Fruit fly (Drosophila melanogaster) whole organism, embryonic: ENCODE results near the gene Irbp18.

ENCODE experiments used
- CG11504 ChIP-seq: fragments of 200-800 bp; sonication (Bioruptor generic); optimal IDR thresholded peaks from 3 replicates; lab custom pipeline; 2019; ENCODE audit warnings: missing biosample characterization, mild to moderate bottlenecking, missing genetic modification characterization, moderate library complexity
- CG11723 ChIP-seq: fragments of 200-800 bp; sonication (Bioruptor generic); optimal IDR thresholded peaks from 2 replicates; lab custom pipeline; 2017; ENCODE audit warnings: missing biosample characterization, mild to moderate bottlenecking, missing genetic modification characterization
- CG12659 ChIP-seq: fragments of 200-800 bp; sonication (Bioruptor generic); optimal IDR thresholded peaks from 3 replicates; lab custom pipeline; 2017; ENCODE audit warnings: mild to moderate bottlenecking, missing biosample characterization, missing genetic modification reagents, missing genetic modification characterization
- CG12769 ChIP-seq: fragments of 200-800 bp; sonication (Bioruptor generic); optimal IDR thresholded peaks from 2 replicates; lab custom pipeline; 2019; ENCODE audit warnings: missing biosample characterization, mild to moderate bottlenecking, missing genetic modification characterization, moderate library complexity
- CG14667 ChIP-seq: fragments of 200-800 bp; sonication (Bioruptor generic); IDR thresholded peaks from 2 replicates; pipeline ENCODE4 v1.3.6; 2022; ENCODE audit warnings: missing biosample characterization, missing genetic modification characterization
- CG15073 ChIP-seq: fragments of 200-800 bp; sonication (Bioruptor generic); optimal IDR thresholded peaks from 2 replicates; lab custom pipeline; 2016; ENCODE audit warnings: missing biosample characterization, missing genetic modification characterization
- CG1603 ChIP-seq: fragments of 200-800 bp; sonication (Bioruptor generic); optimal IDR thresholded peaks from 2 replicates; lab custom pipeline; 2019; ENCODE audit warnings: missing biosample characterization, mild to moderate bottlenecking, missing genetic modification characterization, moderate library complexity
- CG16815 ChIP-seq: fragments of 200-800 bp; sonication (Bioruptor generic); optimal IDR thresholded peaks from 3 replicates; lab custom pipeline; 2017; ENCODE audit warnings: missing biosample characterization, mild to moderate bottlenecking, missing genetic modification characterization
- CG17186 ChIP-seq: fragments of 200-800 bp; sonication (Bioruptor generic); optimal IDR thresholded peaks from 3 replicates; lab custom pipeline; 2017; ENCODE audit warnings: missing biosample characterization, missing genetic modification reagents, missing genetic modification characterization
- CG18011 ChIP-seq: fragments of 200-800 bp; sonication (Bioruptor generic); optimal IDR thresholded peaks from 2 replicates; lab custom pipeline; 2017; ENCODE audit warnings: missing biosample characterization, missing genetic modification characterization, mild to moderate bottlenecking, moderate library complexity, missing genotype
- CG18599 ChIP-seq: fragments of 200-800 bp; sonication (Bioruptor generic); optimal IDR thresholded peaks from 3 replicates; lab custom pipeline; 2017; ENCODE audit warnings: missing biosample characterization, missing genetic modification characterization, mild to moderate bottlenecking, moderate library complexity, missing genetic modification reagents
- CG2116 ChIP-seq: fragments of 200-800 bp; sonication (Bioruptor generic); optimal IDR thresholded peaks from 3 replicates; lab custom pipeline; 2018; ENCODE audit warnings: missing biosample characterization, mild to moderate bottlenecking, missing genetic modification characterization
- CG2120 ChIP-seq: fragments of 200-800 bp; sonication (Bioruptor generic); optimal IDR thresholded peaks from 3 replicates; lab custom pipeline; 2016; ENCODE audit warnings: missing biosample characterization, missing genetic modification characterization
- CG2875 ChIP-seq: fragments of 200-800 bp; sonication (Bioruptor generic); optimal IDR thresholded peaks from 2 replicates; lab custom pipeline; 2017; ENCODE audit warnings: missing biosample characterization, mild to moderate bottlenecking, missing genetic modification characterization, missing genetic modification reagents
- CG31441 ChIP-seq: fragments of 200-800 bp; sonication (Bioruptor generic); IDR thresholded peaks from 2 replicates; pipeline ENCODE4 v1.3.6; 2022; ENCODE audit warnings: missing biosample characterization, missing genetic modification characterization
- CG3407 ChIP-seq: fragments of 200-800 bp; sonication (Bioruptor generic); optimal IDR thresholded peaks from 2 replicates; lab custom pipeline; 2018; ENCODE audit warnings: missing biosample characterization, mild to moderate bottlenecking, missing genetic modification characterization
- CG4360 ChIP-seq: fragments of 200-800 bp; sonication (Bioruptor generic); IDR thresholded peaks from 2 replicates; pipeline ENCODE4 v1.3.6; 2022; ENCODE audit warnings: missing biosample characterization, missing genetic modification characterization
- CG4404 ChIP-seq: fragments of 200-800 bp; sonication (Bioruptor generic); IDR thresholded peaks from 2 replicates; pipeline ENCODE4 v1.3.6; 2022; ENCODE audit warnings: missing biosample characterization, missing genetic modification characterization
- CG5245 ChIP-seq: fragments of 200-800 bp; sonication (Bioruptor generic); optimal IDR thresholded peaks from 3 replicates; lab custom pipeline; 2016; ENCODE audit warnings: missing biosample characterization, missing genetic modification characterization
- CG6175 ChIP-seq: fragments of 200-800 bp; sonication (Bioruptor generic); IDR thresholded peaks from 3 replicates; pipeline ENCODE4 v1.3.6; 2022; ENCODE audit warnings: missing biosample characterization, missing genetic modification characterization
- CG7372 ChIP-seq: fragments of 200-800 bp; sonication (Bioruptor generic); IDR thresholded peaks from 2 replicates; pipeline ENCODE4 v1.3.6; 2022; ENCODE audit warnings: missing biosample characterization, missing genetic modification characterization
- CG8290 ChIP-seq, 3 experiments: fragments of 200-800 bp; sonication (Bioruptor generic); optimal IDR thresholded peaks; 2 replicates each; lab custom pipeline; 2016 to 2019; ENCODE audit warnings: missing biosample characterization in 3 of 3, missing genetic modification characterization in 3 of 3, mild to moderate bottlenecking in 2 of 3, moderate library complexity in 1 of 3
- CG8478 ChIP-seq: fragments of >200 bp; optimal IDR thresholded peaks from 2 replicates; lab custom pipeline; 2018
- CG8765 ChIP-seq: fragments of 200-800 bp; sonication (Bioruptor generic); IDR thresholded peaks from 2 replicates; pipeline ENCODE4 v1.3.6; 2022; ENCODE audit warnings: missing biosample characterization, missing genetic modification characterization
- CG8944 ChIP-seq: fragments of 200-800 bp; sonication (Bioruptor generic); optimal IDR thresholded peaks from 3 replicates; lab custom pipeline; 2016; ENCODE audit warnings: missing biosample characterization, missing genetic modification characterization
- Ets65A ChIP-seq: fragments of 200-800 bp; sonication (Bioruptor generic); peaks from one replicate; lab custom pipeline; 2016; ENCODE audit warnings: missing biosample characterization, missing genetic modification characterization
- HLHmδ ChIP-seq: fragments of 200-800 bp; sonication (Bioruptor generic); optimal IDR thresholded peaks from 2 replicates; lab custom pipeline; 2018; ENCODE audit warnings: missing biosample characterization, mild to moderate bottlenecking, missing genetic modification characterization, moderate library complexity
- HmgD ChIP-seq: fragments of 200-800 bp; sonication (Bioruptor generic); optimal IDR thresholded peaks from 3 replicates; lab custom pipeline; 2016; ENCODE audit warnings: missing biosample characterization, missing genetic modification characterization
- Hmr ChIP-seq: fragments of 200-800 bp; sonication (Bioruptor generic); optimal IDR thresholded peaks from 3 replicates; lab custom pipeline; 2017; ENCODE audit warnings: mild to moderate bottlenecking, missing biosample characterization, missing genetic modification reagents, missing genetic modification characterization
- Hr3 ChIP-seq: fragments of 200-800 bp; sonication (Bioruptor generic); optimal IDR thresholded peaks from 3 replicates; lab custom pipeline; 2016; ENCODE audit warnings: missing biosample characterization, missing genetic modification characterization
- Hsf ChIP-seq: fragments of 200-800 bp; sonication (Bioruptor generic); optimal IDR thresholded peaks from 3 replicates; lab custom pipeline; 2016; ENCODE audit warnings: missing biosample characterization, missing genetic modification characterization
- NC2β ChIP-seq: fragments of 200-800 bp; sonication (Bioruptor generic); optimal IDR thresholded peaks from 2 replicates; lab custom pipeline; 2016; ENCODE audit warnings: missing biosample characterization, missing genetic modification characterization
- PHDP ChIP-seq: fragments of 200-800 bp; sonication (Bioruptor generic); optimal IDR thresholded peaks from 3 replicates; lab custom pipeline; 2018; ENCODE audit warnings: missing biosample characterization, mild to moderate bottlenecking, missing genetic modification characterization, moderate library complexity
- ap ChIP-seq: fragments of 200-800 bp; sonication (Bioruptor generic); IDR thresholded peaks from 2 replicates; pipeline ENCODE4 v1.3.6; 2022; ENCODE audit warnings: missing biosample characterization, missing genetic modification characterization
- bsh ChIP-seq, 2 experiments: fragments of 200-800 bp; sonication (Bioruptor generic); optimal IDR thresholded peaks; 2 replicates each; lab custom pipeline; 2017 to 2018; ENCODE audit warnings: mild to moderate bottlenecking in 2 of 2, missing biosample characterization in 2 of 2, missing genetic modification characterization in 2 of 2, moderate library complexity in 1 of 2
- chn ChIP-seq: fragments of 200-800 bp; sonication (Bioruptor generic); optimal IDR thresholded peaks from 2 replicates; lab custom pipeline; 2016; ENCODE audit warnings: missing biosample characterization, missing genetic modification characterization
- croc ChIP-seq: fragments of 200-800 bp; sonication (Bioruptor generic); conservative IDR thresholded peaks from 3 replicates; pipeline ENCODE4 v1.3.6; 2022; ENCODE audit warnings: missing biosample characterization, missing genetic modification characterization
- da ChIP-seq: fragments of 200-800 bp; sonication (Bioruptor generic); optimal IDR thresholded peaks from 2 replicates; lab custom pipeline; 2016; ENCODE audit warnings: missing biosample characterization, missing genetic modification characterization
- gfzf ChIP-seq: fragments of 200-800 bp; sonication (Bioruptor generic); optimal IDR thresholded peaks from 2 replicates; lab custom pipeline; 2016; ENCODE audit warnings: missing biosample characterization, mild to moderate bottlenecking, missing genetic modification characterization, moderate library complexity
- grn ChIP-seq: fragments of 200-800 bp; sonication (Bioruptor generic); optimal IDR thresholded peaks from 3 replicates; lab custom pipeline; 2017; ENCODE audit warnings: missing biosample characterization, missing genetic modification characterization
- gro ChIP-seq: fragments of 200-800 bp; sonication (Bioruptor generic); optimal IDR thresholded peaks from 2 replicates; lab custom pipeline; 2016; ENCODE audit warnings: missing biosample characterization, missing genetic modification characterization
- kni ChIP-seq: fragments of 200-800 bp; sonication (Bioruptor generic); optimal IDR thresholded peaks from 3 replicates; lab custom pipeline; 2017; ENCODE audit warnings: mild to moderate bottlenecking, missing biosample characterization, missing genetic modification reagents, missing genetic modification characterization
- lilli ChIP-seq: fragments of 200-800 bp; sonication (Bioruptor generic); optimal IDR thresholded peaks from 3 replicates; lab custom pipeline; 2016; ENCODE audit warnings: missing biosample characterization, missing genetic modification characterization
- odd ChIP-seq: fragments of 200-800 bp; sonication (Bioruptor generic); optimal IDR thresholded peaks from 2 replicates; lab custom pipeline; 2017; ENCODE audit warnings: missing biosample characterization, mild to moderate bottlenecking, missing genetic modification characterization
- onecut ChIP-seq: fragments of 200-800 bp; sonication (Bioruptor generic); IDR thresholded peaks from 2 replicates; pipeline ENCODE4 v1.3.6; 2022; ENCODE audit warnings: missing biosample characterization, missing genetic modification characterization
- salm ChIP-seq: fragments of 200-800 bp; sonication (Bioruptor generic); optimal IDR thresholded peaks from 2 replicates; lab custom pipeline; 2018; ENCODE audit warnings: missing biosample characterization, mild to moderate bottlenecking, missing genetic modification characterization
- sens ChIP-seq: fragments of 200-800 bp; sonication (Bioruptor generic); peaks from one replicate; lab custom pipeline; 2016; ENCODE audit warnings: missing biosample characterization, missing genetic modification characterization
- vvl ChIP-seq: fragments of 200-800 bp; sonication (Bioruptor generic); IDR thresholded peaks from 2 replicates; pipeline ENCODE4 v1.3.6; 2022; ENCODE audit warnings: missing biosample characterization, missing genetic modification characterization
- zf30C ChIP-seq: fragments of 200-800 bp; sonication (Bioruptor generic); optimal IDR thresholded peaks from 3 replicates; lab custom pipeline; 2018; ENCODE audit warnings: missing biosample characterization, mild to moderate bottlenecking, missing genetic modification characterization

Irbp18 gene

DNA sequence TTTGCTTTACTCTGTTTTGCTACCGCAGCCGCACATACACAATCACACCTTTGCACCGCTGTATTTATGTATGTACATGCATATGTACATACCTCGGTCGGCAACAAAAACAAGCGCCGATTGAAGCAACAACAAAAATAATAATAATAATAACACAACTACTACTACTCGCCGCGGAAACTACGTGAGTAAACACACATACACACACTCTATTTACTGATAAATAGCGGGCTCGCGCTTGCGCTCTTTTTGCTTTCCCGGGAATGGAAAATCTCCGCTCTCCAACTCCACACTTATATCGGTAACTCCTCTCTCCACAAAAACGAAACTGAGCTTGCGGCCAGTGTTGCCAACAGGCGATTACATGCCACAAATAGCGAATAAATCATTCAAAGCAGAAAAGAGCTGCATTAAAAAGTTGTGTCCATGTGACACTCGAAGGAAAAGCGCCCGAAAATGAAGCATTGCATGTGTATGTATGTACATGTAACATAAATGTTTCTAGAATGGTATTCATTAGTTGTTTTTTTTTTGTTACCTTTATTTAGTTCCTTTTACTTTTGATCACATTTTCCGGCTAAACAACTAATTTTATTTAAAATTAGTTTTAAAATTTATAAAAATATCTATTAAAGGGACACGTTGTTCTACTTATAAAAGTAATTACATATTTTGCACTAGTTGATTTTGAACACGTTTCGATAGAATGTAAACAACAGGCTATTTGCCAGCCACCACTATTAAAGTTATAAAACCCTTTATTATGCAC lies 20.8 kb upstream of the Irbp18 start (continued):
- TF ChIP-seq salm (tag; lab: Kevin White, UChicago) (peak; percentile 37), kni (GFP tag; lab: Kevin White, UChicago) (peak; percentile 99), sens (peak; percentile 87), PHDP (tag; lab: Kevin White, UChicago) (peak; percentile 55), vvl (GFP tag; lab: Robert Waterston, UW) (peak; percentile 75; the same call in 1 of the 2 replicates), CG4360 (GFP tag; lab: Robert Waterston, UW) (peak; percentile 96), da (GFP tag; lab: Kevin White, UChicago) (peak; percentile 6), CG4404 (peak; percentile 25; the same call in 1 of the 2 replicates), CG18599 (GFP tag; lab: Kevin White, UChicago) (peak; percentile 91), CG12659 (peak; percentile 56), CG8944 (GFP tag; lab: Kevin White, UChicago) (peak; percentile 37), zf30C (peak; percentile 51), CG2875 (GFP tag; lab: Kevin White, UChicago) (peak; percentile 84), CG18011 (peak; percentile 23), CG16815 (peak; percentile 3), CG2120 (GFP tag; lab: Kevin White, UChicago) (peak; percentile 56), HLHmδ (GFP tag; lab: Kevin White, UChicago) (peak; percentile 81), CG12769 (tag; lab: Kevin White, UChicago) (peak; percentile 91), CG14667 (no peak), Hmr (GFP tag; lab: Kevin White, UChicago) (peak; percentile 89), CG2116 (peak; percentile 54), gro (peak; percentile 72), CG11504 (tag; lab: Kevin White, UChicago) (peak; percentile 30), Hsf (GFP tag; lab: Kevin White, UChicago) (peak; percentile 38), HmgD (GFP tag; lab: Kevin White, UChicago) (peak; percentile 35), CG7372 (no peak), CG6175 (peak; percentile 72; the same call in 1 of the 3 replicates), gfzf (no peak), lilli (GFP tag; lab: Kevin White, UChicago) (no peak), Hr3 (peak; percentile 19), CG8290 (GFP tag; optimal IDR thresholded peaks at IDR 0.05; lab: Kevin White, UChicago) (peak; percentile 43), CG8290 (tag; optimal IDR thresholded peaks at IDR 0.05; lab: Kevin White, UChicago) (peak; percentile 87 to 88), CG3407 (GFP tag; lab: Kevin White, UChicago) (peak; percentile 87), CG31441 (peak; percentile 25), ap (no peak), CG8765 (no peak), Ets65A (GFP tag; lab: Kevin White, UChicago) (no peak), chn (GFP tag; lab: Kevin White, UChicago) (no peak), CG17186 (GFP tag; lab: Kevin White, UChicago) (peak; percentile 47), CG5245 (peak; percentile 45), CG11723 (peak; percentile 69), CG1603 (tag; lab: Kevin White, UChicago) (peak; percentile 64), odd (peak; percentile 58), croc (GFP tag; lab: Robert Waterston, UW) (no peak), grn (peak; percentile 73), bsh (GFP tag; optimal IDR thresholded peaks at IDR 0.05; lab: Kevin White, UChicago) (peak; percentile 52 to 66), NC2β (GFP tag; lab: Kevin White, UChicago) (peak; percentile 81), onecut (GFP tag; lab: Robert Waterston, UW) (peak; percentile 84), CG15073 (no peak), CG8478 (lab: Kevin White, UChicago) (no peak)
